Worm (Caenorhabditis elegans) whole organism, late embryonic: ENCODE results near the gene ZK892.4.

Source experiments
- hlh-15 ChIP-seq: sonication (generic microtip); optimal IDR thresholded peaks from 2 replicates; lab custom pipeline; 2016; ENCODE audit warnings: missing genetic modification characterization, missing compliant biosample characterization
- pha-4 ChIP-seq: fragments of 150-350 bp; optimal IDR thresholded peaks from 2 replicates; lab custom pipeline; 2018; ENCODE audit warnings: missing biosample characterization, missing genetic modification reagents, missing genetic modification characterization
- pqm-1 ChIP-seq: sonication (generic microtip); optimal IDR thresholded peaks from 2 replicates; lab custom pipeline; 2016; ENCODE audit warnings: missing genetic modification characterization, missing compliant biosample characterization
- pros-1 ChIP-seq: fragments of 150-350 bp; optimal IDR thresholded peaks from 2 replicates; lab custom pipeline; 2014; ENCODE audit warnings: missing biosample characterization, missing genetic modification reagents, missing genetic modification characterization

ce11 chrII:9974967-9975366, 31.4 kb upstream of the ZK892.4 start, which contains the start of gene aakg-5:
- TF ChIP-seq pros-1: no peak
- no peak for TF ChIP-seq pqm-1 (tag; lab: Kevin White, UChicago)
- no peak for TF ChIP-seq hlh-15 (tag; lab: Kevin White, UChicago)
- TF ChIP-seq pha-4 (tag; lab: Kevin White, UChicago): no peak
